Fruit fly (Drosophila melanogaster): Measurements from ENCODE around the gene Pdss2.
A peak's percentile ranks its signal among the peaks of the same experiment; 100 is the strongest.

Pdss2 gene

dm6 chr3L:21052191-21052951 is 24.7 kb downstream of the Pdss2 start (continued):
- no peak for TF ChIP-seq ERR (GFP tag; optimal IDR thresholded peaks at IDR 0.05)
- TF ChIP-seq ab (GFP tag; optimal IDR thresholded peaks at IDR 0.05) = no peak
- TF ChIP-seq CG7839 (tag; optimal IDR thresholded peaks at IDR 0.05) = no peak
- TF ChIP-seq tgo (GFP tag; IDR thresholded peaks at IDR 0.05) = no peak
- TF ChIP-seq CG31388 (GFP tag; optimal IDR thresholded peaks at IDR 0.05) = no peak
- no peak for TF ChIP-seq CG15696 (tag; optimal IDR thresholded peaks at IDR 0.05)
- peak; percentile 13 for TF ChIP-seq CG13894 (tag; optimal IDR thresholded peaks at IDR 0.05)
- no peak for TF ChIP-seq lov (optimal IDR thresholded peaks at IDR 0.05)
- 0 out of 3 replicates have a peak, but pooled peaks have one; percentile 12 for TF ChIP-seq lov (GFP tag; IDR thresholded peaks at IDR 0.05)
- no peak for TF ChIP-seq CG8089 (GFP tag; optimal IDR thresholded peaks at IDR 0.05)
- TF ChIP-seq NfI (GFP tag; optimal IDR thresholded peaks at IDR 0.05) = no peak
- no peak for TF ChIP-seq CG11696 (GFP tag; IDR thresholded peaks at IDR 0.05)
- TF ChIP-seq CG9797 (GFP tag; optimal IDR thresholded peaks at IDR 0.05) = no peak
- TF ChIP-seq Optix (GFP tag; IDR thresholded peaks at IDR 0.05) = no peak
- TF ChIP-seq CG10654 (GFP tag; optimal IDR thresholded peaks at IDR 0.05) = no peak
- no peak for TF ChIP-seq CG2199 (GFP tag; IDR thresholded peaks at IDR 0.05)
- TF ChIP-seq CG18599 (GFP tag; optimal IDR thresholded peaks at IDR 0.05) = peak; percentile 11
- no peak for TF ChIP-seq Hand (GFP tag; optimal IDR thresholded peaks at IDR 0.05)
- TF ChIP-seq Adf1 (GFP tag; IDR thresholded peaks at IDR 0.05) = no peak
- TF ChIP-seq B-H1 (GFP tag; IDR thresholded peaks at IDR 0.05) = no peak
- no peak for TF ChIP-seq CG7928 (GFP tag; optimal IDR thresholded peaks at IDR 0.05)
- TF ChIP-seq CG6175 (GFP tag; IDR thresholded peaks at IDR 0.05) = 0 out of 3 replicates have a peak, but pooled peaks have one; percentile 64
- no peak for TF ChIP-seq Sry-β (GFP tag; optimal IDR thresholded peaks at IDR 0.05)
- TF ChIP-seq CG1024 (GFP tag; IDR thresholded peaks at IDR 0.05) = no peak
- TF ChIP-seq CG4404 (GFP tag; IDR thresholded peaks at IDR 0.05) = no peak
- TF ChIP-seq ato (GFP tag; IDR thresholded peaks at IDR 0.05; ENCODE audit: partially characterized antibody) = no peak
- TF ChIP-seq CG10209 (GFP tag; optimal IDR thresholded peaks at IDR 0.05) = no peak
- 0 out of 2 replicates have a peak, but pooled peaks have one; percentile 25 for TF ChIP-seq chm (GFP tag; IDR thresholded peaks at IDR 0.05)
- no peak for TF ChIP-seq CG17361 (GFP tag; IDR thresholded peaks at IDR 0.05)
- TF ChIP-seq sd (tag; optimal IDR thresholded peaks at IDR 0.05) = peak; percentile 18
- TF ChIP-seq Awh (GFP tag; IDR thresholded peaks at IDR 0.05) = no peak
- TF ChIP-seq oc (tag; optimal IDR thresholded peaks at IDR 0.05) = no peak
- TF ChIP-seq CG11560 (tag; IDR thresholded peaks at IDR 0.05) = no peak
- no peak for TF ChIP-seq Fer3 (tag; optimal IDR thresholded peaks at IDR 0.05)
- no peak for TF ChIP-seq pb (GFP tag; optimal IDR thresholded peaks at IDR 0.05)
- no peak for TF ChIP-seq bowl (GFP tag; IDR thresholded peaks at IDR 0.05)
- peak; percentile 16; the same call in 1 of the 2 replicates for TF ChIP-seq dati (GFP tag; IDR thresholded peaks at IDR 0.05)
- TF ChIP-seq nom (GFP tag; optimal IDR thresholded peaks at IDR 0.05) = peak; percentile 11
- no peak for TF ChIP-seq tin (GFP tag; optimal IDR thresholded peaks at IDR 0.05)
- no peak for TF ChIP-seq Asciz (GFP tag; optimal IDR thresholded peaks at IDR 0.05)
- no peak for TF ChIP-seq CG3726 (GFP tag; IDR thresholded peaks at IDR 0.05)
- TF ChIP-seq Drgx (GFP tag; IDR thresholded peaks at IDR 0.05) = peak; percentile 20
- no peak for TF ChIP-seq CG13624 (GFP tag; optimal IDR thresholded peaks at IDR 0.05)
- peak; percentile 68 for TF ChIP-seq klu (GFP tag; IDR thresholded peaks at IDR 0.05)
- peak; percentile 51; the same call in 1 of the 2 replicates for TF ChIP-seq vvl (GFP tag; IDR thresholded peaks at IDR 0.05)
- 0 out of 2 replicates have a peak, but pooled peaks have one; percentile 46 for TF ChIP-seq rib (GFP tag; IDR thresholded peaks at IDR 0.05)
- TF ChIP-seq NC2β (GFP tag; optimal IDR thresholded peaks at IDR 0.05) = no peak
- no peak for TF ChIP-seq Atf6 (GFP tag; IDR thresholded peaks at IDR 0.05)
- no peak for TF ChIP-seq CG13287 (GFP tag; IDR thresholded peaks at IDR 0.05; ENCODE audit: partially characterized antibody)
- TF ChIP-seq CG3407 (GFP tag; optimal IDR thresholded peaks at IDR 0.05) = no peak
- TF ChIP-seq E2f2 (GFP tag; IDR thresholded peaks at IDR 0.05) = no peak
